Worm (Caenorhabditis elegans) whole organism, mixed stage, embryonic: Measurements from ENCODE around the gene T20B12.7.

ENCODE experiments used
- M03D4.4 ChIP-seq: sonication (generic microtip); optimal IDR thresholded peaks from 2 replicates; lab custom pipeline; 2017; ENCODE audit warnings: mild to moderate bottlenecking, missing genetic modification characterization, missing compliant biosample characterization
- lin-13 ChIP-seq: fragments of 150-350 bp; optimal IDR thresholded peaks from 2 replicates; lab custom pipeline; 2014; ENCODE audit warnings: missing biosample characterization, missing genetic modification characterization
- nhr-237 ChIP-seq: fragments of 150-350 bp; optimal IDR thresholded peaks from 2 replicates; lab custom pipeline; 2014; ENCODE audit warnings: missing biosample characterization, missing genetic modification characterization
- nhr-76 ChIP-seq: sonication (generic microtip); optimal IDR thresholded peaks from 2 replicates; lab custom pipeline; 2017; ENCODE audit warnings: missing biosample characterization, missing genetic modification characterization
- sptf-1 ChIP-seq: sonication (generic microtip); optimal IDR thresholded peaks from 2 replicates; lab custom pipeline; 2017; ENCODE audit warnings: mild to moderate bottlenecking, missing genetic modification characterization, moderate library complexity, missing compliant biosample characterization

DNA sequence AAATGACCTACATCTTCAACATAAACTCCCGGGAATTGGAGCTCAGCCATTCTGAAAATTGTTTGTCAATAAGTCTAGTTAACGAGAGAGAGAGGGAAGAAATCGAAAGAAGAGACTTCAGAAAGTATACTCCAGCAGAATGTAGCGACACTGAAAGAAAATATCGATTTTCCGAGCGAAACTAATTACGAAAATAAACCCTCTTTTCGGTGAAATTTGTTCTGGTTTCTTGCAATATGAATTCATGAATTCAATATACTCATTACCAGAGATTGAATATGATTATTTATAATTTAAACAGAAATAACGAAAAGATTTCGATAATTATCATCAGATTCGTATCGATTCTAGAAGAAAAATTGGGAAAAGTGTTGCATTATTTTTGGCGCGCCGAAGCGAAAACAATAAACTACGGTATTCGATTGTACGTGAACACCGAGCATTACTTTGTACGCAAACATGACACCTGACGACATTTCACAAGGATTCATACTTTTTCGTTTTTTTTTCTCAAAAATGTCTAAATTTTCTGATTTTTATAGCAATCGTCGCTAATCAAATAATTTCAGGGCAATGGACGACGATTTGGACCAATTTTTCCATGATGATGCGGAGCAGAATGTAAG lies 2.8 kb upstream of the T20B12.7 start, which contains the start of the genes hmg-4 and T20B12.3:
- TF ChIP-seq lin-13 (tag; lab: Kevin White, UChicago), result no peak
- no peak for TF ChIP-seq sptf-1 (tag; lab: Kevin White, UChicago)
- no peak for TF ChIP-seq nhr-76
- no peak for TF ChIP-seq nhr-237 (tag; lab: Kevin White, UChicago)
- TF ChIP-seq M03D4.4 (tag; lab: Kevin White, UChicago), result no peak
